Fruit fly (Drosophila melanogaster) whole organism, embryonic: ENCODE measurements around the gene CG10508.

Source experiments
- Antp ChIP-seq: fragments of 200-800 bp; sonication (Bioruptor generic); optimal IDR thresholded peaks from 3 replicates; lab custom pipeline; 2016; ENCODE audit warnings: missing biosample characterization, missing genetic modification characterization
- Bgb ChIP-seq: fragments of 200-800 bp; sonication (Bioruptor generic); IDR thresholded peaks from 2 replicates; pipeline ENCODE4 v1.3.6; 2022; ENCODE audit warnings: missing biosample characterization, missing genetic modification characterization; ENCODE audit not compliant: partially characterized antibody
- CG10274 ChIP-seq: fragments of 200-800 bp; sonication (Bioruptor generic); optimal IDR thresholded peaks from 3 replicates; lab custom pipeline; 2017; ENCODE audit warnings: missing biosample characterization, mild to moderate bottlenecking, missing genetic modification characterization
- CG10321 ChIP-seq: fragments of 200-800 bp; sonication (Bioruptor generic); IDR thresholded peaks from 2 replicates; pipeline ENCODE4 v1.3.6; 2022; ENCODE audit warnings: missing biosample characterization, missing genetic modification characterization
- CG11247 ChIP-seq: fragments of 200-800 bp; sonication (Bioruptor generic); IDR thresholded peaks from 2 replicates; pipeline ENCODE4 v1.3.6; 2022; ENCODE audit warnings: missing biosample characterization, missing genetic modification characterization
- CG12236 ChIP-seq: fragments of 200-800 bp; sonication (Bioruptor generic); optimal IDR thresholded peaks from 2 replicates; lab custom pipeline; 2016; ENCODE audit warnings: missing biosample characterization, missing genetic modification characterization
- CG12391 ChIP-seq: fragments of 200-800 bp; sonication (Bioruptor generic); optimal IDR thresholded peaks from 3 replicates; lab custom pipeline; 2018; ENCODE audit warnings: missing biosample characterization, mild to moderate bottlenecking, missing genetic modification characterization, moderate library complexity
- CG13894 ChIP-seq: fragments of 200-800 bp; sonication (Bioruptor generic); optimal IDR thresholded peaks from 3 replicates; lab custom pipeline; 2018; ENCODE audit warnings: missing biosample characterization, mild to moderate bottlenecking, missing genetic modification characterization, moderate library complexity
- CG17186 ChIP-seq: fragments of 200-800 bp; sonication (Bioruptor generic); optimal IDR thresholded peaks from 3 replicates; lab custom pipeline; 2017; ENCODE audit warnings: missing biosample characterization, missing genetic modification reagents, missing genetic modification characterization
- CG17568 ChIP-seq: fragments of 200-800 bp; sonication (Bioruptor generic); optimal IDR thresholded peaks from 2 replicates; lab custom pipeline; 2018; ENCODE audit warnings: missing biosample characterization, mild to moderate bottlenecking, missing genetic modification characterization, moderate library complexity
- CG17612 ChIP-seq: fragments of 200-800 bp; sonication (Bioruptor generic); IDR thresholded peaks from 2 replicates; pipeline ENCODE4 v1.3.6; 2022; ENCODE audit warnings: missing biosample characterization, missing genetic modification characterization
- CG18599 ChIP-seq: fragments of 200-800 bp; sonication (Bioruptor generic); optimal IDR thresholded peaks from 3 replicates; lab custom pipeline; 2017; ENCODE audit warnings: missing biosample characterization, missing genetic modification characterization, mild to moderate bottlenecking, moderate library complexity, missing genetic modification reagents
- CG2116 ChIP-seq: fragments of 200-800 bp; sonication (Bioruptor generic); optimal IDR thresholded peaks from 3 replicates; lab custom pipeline; 2018; ENCODE audit warnings: missing biosample characterization, mild to moderate bottlenecking, missing genetic modification characterization
- CG2120 ChIP-seq: fragments of 200-800 bp; sonication (Bioruptor generic); optimal IDR thresholded peaks from 3 replicates; lab custom pipeline; 2016; ENCODE audit warnings: missing biosample characterization, missing genetic modification characterization
- CG2875 ChIP-seq: fragments of 200-800 bp; sonication (Bioruptor generic); optimal IDR thresholded peaks from 2 replicates; lab custom pipeline; 2017; ENCODE audit warnings: missing biosample characterization, mild to moderate bottlenecking, missing genetic modification characterization, missing genetic modification reagents
- CG2889 ChIP-seq: fragments of 200-800 bp; sonication (Bioruptor generic); IDR thresholded peaks from 3 replicates; pipeline ENCODE4 v1.3.6; 2022; ENCODE audit warnings: missing biosample characterization, missing genetic modification characterization
- CG31224 ChIP-seq: fragments of 200-800 bp; sonication (Bioruptor generic); IDR thresholded peaks from 2 replicates; pipeline ENCODE4 v1.3.6; 2022; ENCODE audit warnings: missing biosample characterization, missing genetic modification characterization
- CG31388 ChIP-seq: fragments of 200-800 bp; sonication (Bioruptor generic); optimal IDR thresholded peaks from 2 replicates; lab custom pipeline; 2016; ENCODE audit warnings: missing biosample characterization, missing genetic modification characterization
- CG3407 ChIP-seq: fragments of 200-800 bp; sonication (Bioruptor generic); optimal IDR thresholded peaks from 2 replicates; lab custom pipeline; 2018; ENCODE audit warnings: missing biosample characterization, mild to moderate bottlenecking, missing genetic modification characterization
- CG34224 ChIP-seq: fragments of 200-800 bp; sonication (Bioruptor generic); IDR thresholded peaks from 3 replicates; pipeline ENCODE4 v1.3.6; 2022; ENCODE audit warnings: missing biosample characterization, missing genetic modification characterization; ENCODE audit not compliant: partially characterized antibody
- CG4360 ChIP-seq: fragments of 200-800 bp; sonication (Bioruptor generic); IDR thresholded peaks from 2 replicates; pipeline ENCODE4 v1.3.6; 2022; ENCODE audit warnings: missing biosample characterization, missing genetic modification characterization
- CG4404 ChIP-seq: fragments of 200-800 bp; sonication (Bioruptor generic); IDR thresholded peaks from 2 replicates; pipeline ENCODE4 v1.3.6; 2022; ENCODE audit warnings: missing biosample characterization, missing genetic modification characterization
- CG4617 ChIP-seq: fragments of 200-800 bp; sonication (Bioruptor generic); optimal IDR thresholded peaks from 3 replicates; lab custom pipeline; 2016; ENCODE audit warnings: missing biosample characterization, missing genetic modification characterization, borderline replicate concordance
- CG6254 ChIP-seq: fragments of 200-800 bp; sonication (Bioruptor generic); optimal IDR thresholded peaks from 3 replicates; lab custom pipeline; 2017; ENCODE audit warnings: mild to moderate bottlenecking, missing biosample characterization, missing genetic modification reagents, missing genetic modification characterization
- CG7271 ChIP-seq: fragments of 200-800 bp; sonication (Bioruptor generic); optimal IDR thresholded peaks from 2 replicates; lab custom pipeline; 2018; ENCODE audit warnings: missing biosample characterization, mild to moderate bottlenecking, missing genetic modification characterization, moderate library complexity
- D19A ChIP-seq: fragments of 200-800 bp; optimal IDR thresholded peaks from 3 replicates; lab custom pipeline; 2019; ENCODE audit warnings: missing biosample characterization, mild to moderate bottlenecking, missing genetic modification characterization, moderate library complexity
- Dref ChIP-seq: fragments of 200-800 bp; sonication (Bioruptor generic); IDR thresholded peaks from 2 replicates; pipeline ENCODE4 v1.3.6; 2022; ENCODE audit warnings: missing biosample characterization, missing genetic modification characterization
- Fer1 ChIP-seq: fragments of 200-800 bp; sonication (Bioruptor generic); optimal IDR thresholded peaks from 2 replicates; lab custom pipeline; 2017; ENCODE audit warnings: missing biosample characterization, mild to moderate bottlenecking, missing genetic modification characterization
- H2.0 ChIP-seq: fragments of 200-800 bp; sonication (Bioruptor generic); IDR thresholded peaks from 2 replicates; pipeline ENCODE4 v1.3.6; 2022; ENCODE audit warnings: missing biosample characterization, missing genetic modification characterization
- HLH4C ChIP-seq: fragments of 200-800 bp; sonication (Bioruptor generic); IDR thresholded peaks from 3 replicates; pipeline ENCODE4 v1.3.6; 2022; ENCODE audit warnings: missing biosample characterization, missing genetic modification characterization; ENCODE audit not compliant: partially characterized antibody
- Hr51 ChIP-seq, 2 experiments: fragments of 200-800 bp; sonication (Bioruptor generic); optimal IDR thresholded peaks; 2 replicates in 1 of 2; 3 replicates in 1 of 2; lab custom pipeline; 2016 to 2018; ENCODE audit warnings: missing biosample characterization in 2 of 2, missing genetic modification characterization in 2 of 2, mild to moderate bottlenecking in 1 of 2, moderate library complexity in 1 of 2
- Vsx1 ChIP-seq: fragments of 200-800 bp; sonication (Bioruptor generic); optimal IDR thresholded peaks from 2 replicates; lab custom pipeline; 2017; ENCODE audit warnings: missing biosample characterization, mild to moderate bottlenecking, missing genetic modification characterization, missing genetic modification reagents
- Xrp1 ChIP-seq: fragments of 200-800 bp; sonication (Bioruptor generic); IDR thresholded peaks from 2 replicates; pipeline ENCODE4 v1.3.6; 2022; ENCODE audit warnings: missing biosample characterization, missing genetic modification characterization
- YL-1 ChIP-seq: fragments of 200-800 bp; sonication (Bioruptor generic); optimal IDR thresholded peaks from 3 replicates; lab custom pipeline; 2017; ENCODE audit warnings: missing biosample characterization, mild to moderate bottlenecking, missing genetic modification characterization
- ash1 ChIP-seq: fragments of 200-800 bp; sonication (Bioruptor generic); optimal IDR thresholded peaks from 2 replicates; lab custom pipeline; 2018; ENCODE audit warnings: missing biosample characterization, mild to moderate bottlenecking, missing genetic modification characterization
- br ChIP-seq: fragments of >200 bp; optimal IDR thresholded peaks from 2 replicates; lab custom pipeline; 2017
- exex ChIP-seq: fragments of 200-800 bp; sonication (Bioruptor generic); optimal IDR thresholded peaks from 4 replicates; lab custom pipeline; 2018; ENCODE audit warnings: missing biosample characterization, mild to moderate bottlenecking, missing genetic modification characterization, moderate library complexity
- gcm2 ChIP-seq: fragments of 200-800 bp; sonication (Bioruptor generic); optimal IDR thresholded peaks from 2 replicates; lab custom pipeline; 2016; ENCODE audit warnings: missing biosample characterization, missing genetic modification characterization
- grau ChIP-seq: fragments of 200-800 bp; optimal IDR thresholded peaks from 3 replicates; lab custom pipeline; 2019; ENCODE audit warnings: missing biosample characterization, mild to moderate bottlenecking, missing genetic modification characterization, moderate library complexity
- gro ChIP-seq: fragments of 200-800 bp; sonication (Bioruptor generic); optimal IDR thresholded peaks from 2 replicates; lab custom pipeline; 2016; ENCODE audit warnings: missing biosample characterization, missing genetic modification characterization
- her ChIP-seq: fragments of 200-800 bp; sonication (Bioruptor generic); optimal IDR thresholded peaks from 2 replicates; lab custom pipeline; 2016; ENCODE audit warnings: missing biosample characterization, missing genetic modification characterization
- luna ChIP-seq: fragments of 200-800 bp; sonication (Bioruptor generic); optimal IDR thresholded peaks from 2 replicates; lab custom pipeline; 2016; ENCODE audit warnings: missing biosample characterization, missing genetic modification characterization
- nerfin-1 ChIP-seq: fragments of 200-800 bp; sonication (Bioruptor generic); optimal IDR thresholded peaks from 3 replicates; lab custom pipeline; 2019; ENCODE audit warnings: missing biosample characterization, mild to moderate bottlenecking, missing genetic modification characterization, moderate library complexity
- pum ChIP-seq: fragments of 200-800 bp; sonication (Bioruptor generic); optimal IDR thresholded peaks from 2 replicates; lab custom pipeline; 2016; ENCODE audit warnings: missing biosample characterization, missing genetic modification characterization
- ranshi ChIP-seq: fragments of 200-800 bp; sonication (Bioruptor generic); IDR thresholded peaks from 2 replicates; pipeline ENCODE4 v1.3.6; 2022; ENCODE audit warnings: missing biosample characterization, missing genetic modification characterization
- scrt ChIP-seq: fragments of 200-800 bp; sonication (Bioruptor generic); optimal IDR thresholded peaks from 2 replicates; lab custom pipeline; 2018; ENCODE audit warnings: missing biosample characterization, mild to moderate bottlenecking, missing genetic modification characterization, moderate library complexity
- sens-2 ChIP-seq: fragments of 200-800 bp; sonication (Bioruptor generic); IDR thresholded peaks from 2 replicates; pipeline ENCODE4 v1.3.6; 2022; ENCODE audit warnings: missing biosample characterization, missing genetic modification characterization
- tgo ChIP-seq: fragments of 200-800 bp; sonication (Bioruptor generic); IDR thresholded peaks from 3 replicates; pipeline ENCODE4 v1.3.6; 2022; ENCODE audit warnings: missing biosample characterization, missing genetic modification characterization
- trem ChIP-seq: fragments of 200-800 bp; optimal IDR thresholded peaks from 3 replicates; lab custom pipeline; 2019; ENCODE audit warnings: missing biosample characterization, mild to moderate bottlenecking, missing genetic modification characterization, moderate library complexity
- wdn ChIP-seq: fragments of 200-800 bp; sonication (Bioruptor generic); IDR thresholded peaks from 2 replicates; pipeline ENCODE4 v1.3.6; 2022; ENCODE audit warnings: missing biosample characterization, missing genetic modification characterization

CG10508 gene

DNA sequence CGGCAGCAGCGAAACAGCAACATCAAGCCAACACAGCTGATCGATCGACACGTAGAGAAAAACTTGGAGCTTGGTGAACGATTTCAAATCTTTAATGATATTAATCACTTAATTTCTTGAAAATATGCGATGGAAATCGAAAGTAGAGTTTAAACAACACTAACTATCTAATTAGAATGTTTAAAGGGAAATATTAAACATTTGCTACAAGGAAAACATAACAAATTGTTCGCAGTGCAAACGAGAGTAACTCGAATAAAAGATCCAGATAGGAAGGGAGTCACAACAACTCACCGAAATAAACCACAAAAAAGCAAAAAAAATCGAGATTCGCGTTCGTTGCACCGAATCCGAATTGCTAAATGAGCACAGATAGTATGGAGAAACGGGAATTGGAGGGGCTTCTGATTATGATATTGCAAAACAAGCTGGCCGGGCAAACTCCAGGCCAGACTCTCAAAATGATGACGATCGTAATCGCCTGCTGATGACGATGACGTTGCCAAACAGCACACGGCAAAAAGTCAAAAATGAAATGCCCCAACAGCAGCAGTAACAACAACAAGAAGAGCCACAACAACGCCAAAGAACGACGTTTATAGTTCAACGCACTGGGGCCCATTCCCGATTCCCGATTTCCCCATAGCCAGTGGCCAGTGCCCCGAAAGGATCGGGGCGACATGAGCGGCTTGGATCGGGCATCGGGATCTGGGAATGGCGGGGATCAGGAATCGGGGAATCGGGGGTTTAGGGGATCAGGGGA, 43.9 kb downstream of the CG10508 start (continued):
- TF ChIP-seq YL-1 (no peak), luna (GFP tag; lab: Kevin White, UChicago) (no peak), grau (peak; percentile 47), wdn (no peak), tgo (GFP tag; lab: Robert Waterston, UW) (peak; percentile 20; the same call in 1 of the 3 replicates), trem (peak; percentile 47), Hr51 (GFP tag; optimal IDR thresholded peaks at IDR 0.05; lab: Kevin White, UChicago) (peak in 1 of 2 experiments; percentile 69), CG12391 (peak; percentile 48), pum (peak; percentile 23), br (lab: Kevin White, UChicago) (no peak), CG3407 (GFP tag; lab: Kevin White, UChicago) (no peak), her (no peak), CG4360 (GFP tag; lab: Robert Waterston, UW) (no peak), CG12236 (GFP tag; lab: Kevin White, UChicago) (no peak), CG10321 (GFP tag; lab: Robert Waterston, UW) (no peak), D19A (tag; lab: Kevin White, UChicago) (peak; percentile 36), CG4404 (GFP tag; lab: Robert Waterston, UW) (no peak), CG31224 (no peak), CG2889 (no peak), gcm2 (no peak), HLH4C (no peak), Antp (GFP tag; lab: Kevin White, UChicago) (no peak), ash1 (no peak), exex (tag; lab: Kevin White, UChicago) (no peak), CG31388 (GFP tag; lab: Kevin White, UChicago) (no peak), CG17186 (GFP tag; lab: Kevin White, UChicago) (no peak), Dref (GFP tag; lab: Robert Waterston, UW) (no peak), Xrp1 (GFP tag; lab: Robert Waterston, UW) (0 out of 2 replicates have a peak, but pooled peaks have one; percentile 49), CG17568 (no peak), CG6254 (no peak), gro (GFP tag; lab: Kevin White, UChicago) (no peak), CG17612 (no peak), CG34224 (GFP tag; lab: Robert Waterston, UW) (no peak), Bgb (no peak), CG7271 (tag; lab: Kevin White, UChicago) (no peak), CG18599 (GFP tag; lab: Kevin White, UChicago) (no peak), ranshi (GFP tag; lab: Robert Waterston, UW) (peak; percentile 20; the same call in 1 of the 2 replicates), CG2116 (GFP tag; lab: Kevin White, UChicago) (no peak), CG11247 (no peak), CG4617 (no peak), Vsx1 (GFP tag; lab: Kevin White, UChicago) (no peak), Fer1 (GFP tag; lab: Kevin White, UChicago) (no peak), CG10274 (GFP tag; lab: Kevin White, UChicago) (no peak), nerfin-1 (tag; lab: Kevin White, UChicago) (peak; percentile 39), CG2875 (no peak), sens-2 (GFP tag; lab: Robert Waterston, UW) (no peak), CG2120 (GFP tag; lab: Kevin White, UChicago) (no peak), H2.0 (GFP tag; lab: Robert Waterston, UW) (no peak), scrt (GFP tag; lab: Kevin White, UChicago) (no peak), CG13894 (no peak)
